Fruit fly (Drosophila melanogaster) whole organism, wandering third instar larva: ENCODE measurements around the gene mRpS23.

Source experiments
- Abd-B ChIP-seq: fragments of >200 bp; optimal IDR thresholded peaks from 2 replicates; lab custom pipeline; 2017; ENCODE audit warnings: missing biosample characterization, missing genetic modification characterization
- CG32264 ChIP-seq: fragments of 200-800 bp; sonication (Bioruptor generic); optimal IDR thresholded peaks from 2 replicates; lab custom pipeline; 2016; ENCODE audit warnings: missing biosample characterization, missing genetic modification characterization
- CG9705 ChIP-seq: fragments of 200-800 bp; sonication (Bioruptor generic); optimal IDR thresholded peaks from 2 replicates; lab custom pipeline; 2018; ENCODE audit warnings: missing biosample characterization, mild to moderate bottlenecking, missing genetic modification characterization
- CrebA ChIP-seq: fragments of 200-800 bp; sonication (Bioruptor generic); optimal IDR thresholded peaks from 2 replicates; lab custom pipeline; 2016; ENCODE audit warnings: missing biosample characterization, mild to moderate bottlenecking, missing genetic modification characterization, borderline replicate concordance
- Dfd ChIP-seq: fragments of >200 bp; optimal IDR thresholded peaks from 2 replicates; lab custom pipeline; 2017; ENCODE audit warnings: missing biosample characterization, missing genetic modification characterization
- Dif ChIP-seq: fragments of 200-275, 200-300 bp; sonication (Bioruptor generic); optimal IDR thresholded peaks from 2 replicates; lab custom pipeline; 2018; ENCODE audit warnings: missing biosample characterization, missing genetic modification characterization; ENCODE audit not compliant: partially characterized antibody
- GATAd ChIP-seq: sonication (Bioruptor generic); optimal IDR thresholded peaks from 2 replicates; lab custom pipeline; 2016; ENCODE audit warnings: missing biosample characterization, missing genetic modification characterization
- Hr78 ChIP-seq: fragments of >200 bp; optimal IDR thresholded peaks from 2 replicates; lab custom pipeline; 2017; ENCODE audit warnings: missing biosample characterization, missing genetic modification characterization
- Hr83 ChIP-seq: fragments of 200-300 bp; sonication (Bioruptor generic); optimal IDR thresholded peaks from 2 replicates; lab custom pipeline; 2016; ENCODE audit warnings: missing biosample characterization, mild to moderate bottlenecking, missing genetic modification characterization, moderate library complexity; ENCODE audit not compliant: poor library complexity, severe bottlenecking
- Mio ChIP-seq: sonication (Bioruptor generic); optimal IDR thresholded peaks from 2 replicates; lab custom pipeline; 2016; ENCODE audit warnings: missing biosample characterization, missing genetic modification characterization
- Myc ChIP-seq: fragments of >200 bp; optimal IDR thresholded peaks from 2 replicates; lab custom pipeline; 2017
- OdsH ChIP-seq: fragments of 200-800 bp; sonication (Bioruptor generic); optimal IDR thresholded peaks from 2 replicates; lab custom pipeline; 2016; ENCODE audit warnings: missing biosample characterization, mild to moderate bottlenecking, missing genetic modification characterization
- Rel ChIP-seq, 2 experiments: fragments of 200-800 bp; sonication (Bioruptor generic) in 1 of 2; optimal IDR thresholded peaks; 2 replicates in 1 of 2; 3 replicates in 1 of 2; lab custom pipeline; 2016 to 2019; ENCODE audit warnings: mild to moderate bottlenecking in 2 of 2, missing biosample characterization in 2 of 2, missing genetic modification characterization in 2 of 2, moderate library complexity in 1 of 2
- Sp1 ChIP-seq: fragments of 200-800 bp; sonication (Bioruptor generic); optimal IDR thresholded peaks from 3 replicates; lab custom pipeline; 2019; ENCODE audit warnings: missing biosample characterization, mild to moderate bottlenecking, missing genetic modification characterization, moderate library complexity
- brk ChIP-seq: fragments of 200-800 bp; sonication (Bioruptor generic); optimal IDR thresholded peaks from 2 replicates; lab custom pipeline; 2016; ENCODE audit warnings: missing biosample characterization, mild to moderate bottlenecking, missing genetic modification characterization
- dl ChIP-seq, 2 experiments: fragments of 175-275, 200-275 bp in 1 of 2; fragments of 200-275 bp in 1 of 2; sonication (Bioruptor generic); optimal IDR thresholded peaks; lab custom pipeline; 2018; ENCODE audit warnings: mild to moderate bottlenecking in 2 of 2, missing biosample characterization in 2 of 2, missing genetic modification characterization in 2 of 2, moderate library complexity in 2 of 2; ENCODE audit not compliant: partially characterized antibody in 2 of 2, insufficient read depth in 1 of 2
- dmrt93B ChIP-seq: fragments of 200-800 bp; sonication (Bioruptor generic); optimal IDR thresholded peaks from 2 replicates; lab custom pipeline; 2018; ENCODE audit warnings: missing biosample characterization, mild to moderate bottlenecking, missing genetic modification characterization
- ey ChIP-seq: fragments of 200-800 bp; sonication (Bioruptor generic); optimal IDR thresholded peaks from 2 replicates; lab custom pipeline; 2016; ENCODE audit warnings: missing biosample characterization, missing genetic modification characterization
- foxo ChIP-seq, 2 experiments: fragments of 200-800 bp; sonication (Bioruptor generic); optimal IDR thresholded peaks; 2 replicates in 1 of 2; 3 replicates in 1 of 2; lab custom pipeline; 2016 to 2017; ENCODE audit warnings: missing biosample characterization in 2 of 2, missing genetic modification characterization in 2 of 2
- fru ChIP-seq: fragments of 200-800 bp; sonication (Bioruptor generic); optimal IDR thresholded peaks from 3 replicates; lab custom pipeline; 2016; ENCODE audit warnings: missing biosample characterization, mild to moderate bottlenecking, missing genetic modification characterization
- h ChIP-seq: fragments of 200-800 bp; sonication (Bioruptor generic); optimal IDR thresholded peaks from 3 replicates; lab custom pipeline; 2016; ENCODE audit warnings: missing biosample characterization, mild to moderate bottlenecking, missing genetic modification characterization
- lola ChIP-seq: fragments of >200 bp; optimal IDR thresholded peaks from 2 replicates; lab custom pipeline; 2017; ENCODE audit warnings: missing biosample characterization, missing genetic modification characterization
- pan ChIP-seq: fragments of >200 bp; optimal IDR thresholded peaks from 2 replicates; lab custom pipeline; 2017
- psq ChIP-seq: fragments of 200-800 bp; sonication (Bioruptor generic); optimal IDR thresholded peaks from 3 replicates; lab custom pipeline; 2017; ENCODE audit warnings: missing biosample characterization, mild to moderate bottlenecking, missing genetic modification characterization, moderate library complexity
- rgr ChIP-seq: fragments of 200-800 bp; sonication (Bioruptor generic); optimal IDR thresholded peaks from 3 replicates; lab custom pipeline; 2016; ENCODE audit warnings: missing biosample characterization, mild to moderate bottlenecking, missing genetic modification characterization
- sage ChIP-seq: fragments of 200-800 bp; sonication (Bioruptor generic); optimal IDR thresholded peaks from 2 replicates; lab custom pipeline; 2016; ENCODE audit warnings: missing biosample characterization, mild to moderate bottlenecking, missing genetic modification characterization
- sv ChIP-seq: fragments of 200-800 bp; sonication (Bioruptor generic); optimal IDR thresholded peaks from 3 replicates; lab custom pipeline; 2016; ENCODE audit warnings: missing biosample characterization, missing genetic modification characterization
- woc ChIP-seq: sonication (Bioruptor generic); optimal IDR thresholded peaks from 2 replicates; lab custom pipeline; 2016; ENCODE audit warnings: missing biosample characterization, mild to moderate bottlenecking, missing genetic modification characterization

Gene mRpS23

dm6 chr2L:13820948-13821347, 13.9 kb downstream of the mRpS23 start, which contains the start of gene b:
Gene b (plus strand): TSS chr2L:13821248.
- TF ChIP-seq Hr78 = no peak
- TF ChIP-seq Rel (GFP tag; optimal IDR thresholded peaks at IDR 0.05; lab: Kevin White, UChicago) = no peak
- peak; percentile 79 for TF ChIP-seq Rel (tag; optimal IDR thresholded peaks at IDR 0.05; lab: Kevin White, UChicago)
- TF ChIP-seq, all 38 proteins: peak for 1

- TF ChIP-seq Rel (GFP tag; optimal IDR thresholded peaks at IDR 0.05; lab: Kevin White, UChicago) (no peak), Rel (tag; optimal IDR thresholded peaks at IDR 0.05; lab: Kevin White, UChicago) (peak; percentile 91), pan (lab: Kevin White, UChicago) (no peak)
Measured at dm6 chr2L:13820176-13820575, 14.7 kb downstream of the mRpS23 start.

- TF ChIP-seq Dfd (GFP tag; lab: Kevin White, UChicago) = no peak
- no peak for TF ChIP-seq Rel (GFP tag; optimal IDR thresholded peaks at IDR 0.05; lab: Kevin White, UChicago)
- TF ChIP-seq Rel (tag; optimal IDR thresholded peaks at IDR 0.05; lab: Kevin White, UChicago) = peak; percentile 45
Measured at dm6 chr2L:13813604-13814178, 21.2 kb downstream of the mRpS23 start, which contains the start of gene Sos. Gene Sos (plus strand): TSS chr2L:13813816.

- no peak for TF ChIP-seq fru (GFP tag; lab: Kevin White, UChicago)
- TF ChIP-seq OdsH (GFP tag; lab: Kevin White, UChicago) = no peak
Measured at dm6 chr2L:13813156-13813555, 21.7 kb downstream of the mRpS23 start, which contains the start of gene CG16888. Gene CG16888 (minus strand): TSS chr2L:13813256.

dm6 chr2L:13811323-13811722, 23.5 kb downstream of the mRpS23 start, which contains the start of the genes Adat1 and CG16865:
Gene Adat1 (minus strand): TSS chr2L:13811474.
Gene CG16865 (plus strand): TSS chr2L:13811522.
- no peak for TF ChIP-seq Mio
- peak; percentile 15 for TF ChIP-seq CG9705 (GFP tag; lab: Kevin White, UChicago)
- peak; percentile 21 for TF ChIP-seq Hr83 (GFP tag; lab: Kevin White, UChicago)

- TF ChIP-seq fru (GFP tag; lab: Kevin White, UChicago) (no peak), CG32264 (GFP tag; lab: Kevin White, UChicago) (peak; percentile 3), foxo (GFP tag; optimal IDR thresholded peaks at IDR 0.05; lab: Kevin White, UChicago) (no peak), Abd-B (GFP tag; lab: Kevin White, UChicago) (no peak), sv (GFP tag; lab: Kevin White, UChicago) (no peak), GATAd (GFP tag; lab: Kevin White, UChicago) (no peak), ey (GFP tag; lab: Kevin White, UChicago) (no peak), Hr83 (GFP tag; lab: Kevin White, UChicago) (peak; percentile 64), Hr78 (no peak), CG9705 (GFP tag; lab: Kevin White, UChicago) (no peak), OdsH (GFP tag; lab: Kevin White, UChicago) (peak; percentile 34), h (GFP tag; lab: Kevin White, UChicago) (no peak), Mio (no peak), sage (no peak), dl (GFP tag; optimal IDR thresholded peaks at IDR 0.05; lab: Kevin White, UChicago; ENCODE audit: insufficient read depth in 1 of 2, partially characterized antibody in 2 of 2) (no peak), Dif (no peak), pan (lab: Kevin White, UChicago) (no peak), CrebA (GFP tag; lab: Kevin White, UChicago) (no peak), Rel (GFP tag; optimal IDR thresholded peaks at IDR 0.05; lab: Kevin White, UChicago) (no peak), Rel (tag; optimal IDR thresholded peaks at IDR 0.05; lab: Kevin White, UChicago) (no peak), lola (no peak), rgr (GFP tag; lab: Kevin White, UChicago) (peak; percentile 45), Sp1 (peak; percentile 38), Dfd (GFP tag; lab: Kevin White, UChicago) (no peak), brk (GFP tag; lab: Kevin White, UChicago) (no peak)
Measured at dm6 chr2L:13807959-13808358, 26.9 kb downstream of the mRpS23 start.

- TF ChIP-seq Rel (GFP tag; optimal IDR thresholded peaks at IDR 0.05; lab: Kevin White, UChicago) = no peak
- TF ChIP-seq Rel (tag; optimal IDR thresholded peaks at IDR 0.05; lab: Kevin White, UChicago) = no peak
- TF ChIP-seq CG32264 (GFP tag; lab: Kevin White, UChicago) = no peak
- peak; percentile 52 for TF ChIP-seq rgr (GFP tag; lab: Kevin White, UChicago)
- TF ChIP-seq lola = no peak
- no peak for TF ChIP-seq GATAd (GFP tag; lab: Kevin White, UChicago)
- TF ChIP-seq dmrt93B (GFP tag; lab: Kevin White, UChicago) = no peak
- TF ChIP-seq psq (GFP tag; lab: Kevin White, UChicago) = no peak
- TF ChIP-seq CG9705 (GFP tag; lab: Kevin White, UChicago) = no peak
- TF ChIP-seq woc (GFP tag; lab: Kevin White, UChicago) = no peak
- TF ChIP-seq brk (GFP tag; lab: Kevin White, UChicago) = no peak
- TF ChIP-seq Hr83 (GFP tag; lab: Kevin White, UChicago) = peak; percentile 76
- TF ChIP-seq ey (GFP tag; lab: Kevin White, UChicago) = no peak
- no peak for TF ChIP-seq Dif
- no peak for TF ChIP-seq Sp1
- TF ChIP-seq OdsH (GFP tag; lab: Kevin White, UChicago) = peak; percentile 13
- TF ChIP-seq fru (GFP tag; lab: Kevin White, UChicago) = peak; percentile 42
- peak; percentile 55 for TF ChIP-seq h (GFP tag; lab: Kevin White, UChicago)
- TF ChIP-seq sv (GFP tag; lab: Kevin White, UChicago) = no peak
- TF ChIP-seq Myc = no peak
- TF ChIP-seq Hr78 = no peak
Measured at dm6 chr2L:13807097-13807496, 27.8 kb downstream of the mRpS23 start.
